In the genomic region with DNA sequence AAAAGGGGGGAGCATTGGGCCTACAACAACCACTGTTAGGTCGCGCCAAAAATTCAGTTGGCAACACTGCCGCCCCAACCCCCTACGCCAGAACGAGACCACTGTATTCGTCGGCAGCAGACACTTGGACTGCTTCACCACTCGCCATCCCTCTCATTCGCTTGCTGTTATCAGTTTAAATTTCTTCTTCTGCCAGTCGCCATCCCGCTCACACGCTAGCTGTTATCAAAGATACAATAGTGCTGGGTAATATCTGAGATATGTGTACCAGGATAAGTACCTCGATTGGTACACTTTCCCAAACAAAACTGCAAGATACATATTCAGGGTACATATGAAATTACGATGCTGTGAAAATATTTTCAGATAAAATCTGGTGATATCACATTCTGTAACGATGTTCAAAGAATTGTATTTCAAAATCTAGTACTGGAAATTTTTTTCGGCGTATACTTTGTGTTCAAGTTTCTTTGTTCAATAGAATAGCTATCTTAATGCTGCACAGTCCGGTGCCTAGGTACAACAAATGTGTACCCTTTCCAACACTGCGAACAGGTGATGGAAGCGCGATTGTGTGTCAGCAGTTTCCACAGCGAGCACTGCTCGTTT, we compare ENCODE assay signal across 1 fruit fly cellular context.
TF ChIP-seq lines count a peak whose summit lies in the region.

No protein-coding gene starts in this region.

TF ChIP-seq in whole organism, embryonic, 481 proteins besides CTCF, POLR2A, EP300 and RAD21 (continued from another document):
- TF ChIP-seq unc-4 (GFP tag; IDR thresholded peaks at IDR 0.05; lab: Robert Waterston, UW; ENCODE audit: partially characterized antibody), result peak; percentile 17; the same call in 1 of the 2 replicates
- TF ChIP-seq NC2β (GFP tag; optimal IDR thresholded peaks at IDR 0.05; lab: Kevin White, UChicago), result peak; percentile 80
- peak; percentile 19 for TF ChIP-seq ab (GFP tag; optimal IDR thresholded peaks at IDR 0.05; lab: Kevin White, UChicago)
- TF ChIP-seq Fer1 (GFP tag; optimal IDR thresholded peaks at IDR 0.05; lab: Kevin White, UChicago), result peak; percentile 91
- peak; percentile 58; the same call in 2 of the 3 replicates for TF ChIP-seq CG11093 (GFP tag; IDR thresholded peaks at IDR 0.05; lab: Robert Waterston, UW)
- TF ChIP-seq sna (GFP tag; IDR thresholded peaks at IDR 0.05; lab: Robert Waterston, UW; ENCODE audit: partially characterized antibody), result no peak
- TF ChIP-seq CG4424 (GFP tag; optimal IDR thresholded peaks at IDR 0.05; lab: Kevin White, UChicago), result peak; percentile 82
- TF ChIP-seq CG32532 (GFP tag; IDR thresholded peaks at IDR 0.05; lab: Robert Waterston, UW), result peak; percentile 75
- peak; percentile 67 for TF ChIP-seq slbo (GFP tag; IDR thresholded peaks at IDR 0.05; lab: Robert Waterston, UW)
- no peak for TF ChIP-seq D (optimal IDR thresholded peaks at IDR 0.05; lab: Kevin White, UChicago)
- TF ChIP-seq D (GFP tag; optimal IDR thresholded peaks at IDR 0.05; lab: Kevin White, UChicago), result peak; percentile 74
- TF ChIP-seq Neu2 (GFP tag; optimal IDR thresholded peaks at IDR 0.05; lab: Kevin White, UChicago; ENCODE audit: borderline replicate concordance), result no peak
- peak; percentile 19 for TF ChIP-seq Tbp (GFP tag; optimal IDR thresholded peaks at IDR 0.05; lab: Kevin White, UChicago)
- TF ChIP-seq sens-2 (GFP tag; IDR thresholded peaks at IDR 0.05; lab: Robert Waterston, UW), result 0 out of 2 replicates have a peak, but pooled peaks have one; percentile 29
- TF ChIP-seq Nf-YC (tag; optimal IDR thresholded peaks at IDR 0.05; lab: Kevin White, UChicago), result peak; percentile 93
- TF ChIP-seq CG6813 (GFP tag; optimal IDR thresholded peaks at IDR 0.05; lab: Kevin White, UChicago), result peak; percentile 59
- TF ChIP-seq MESR4 (GFP tag; optimal IDR thresholded peaks at IDR 0.05; lab: Kevin White, UChicago), result peak; percentile 16
- peak; percentile 91 for TF ChIP-seq CG2678 (tag; optimal IDR thresholded peaks at IDR 0.05; lab: Kevin White, UChicago)
- peak; percentile 10 for TF ChIP-seq Elba2 (GFP tag; optimal IDR thresholded peaks at IDR 0.05; lab: Kevin White, UChicago)
- peak; percentile 58 for TF ChIP-seq CG10431 (GFP tag; optimal IDR thresholded peaks at IDR 0.05; lab: Kevin White, UChicago)
- peak; percentile 70 for TF ChIP-seq pros (GFP tag; optimal IDR thresholded peaks at IDR 0.05; lab: Kevin White, UChicago)
- TF ChIP-seq CG12942 (GFP tag; optimal IDR thresholded peaks at IDR 0.05; lab: Kevin White, UChicago), result peak; percentile 59
- TF ChIP-seq gsb (GFP tag; IDR thresholded peaks at IDR 0.05; lab: Robert Waterston, UW), result no peak
TF ChIP-seq in whole organism, embryonic: peak in this region for 371.
